Fruit fly (Drosophila melanogaster): ENCODE data around the gene Brd.

Gene Brd

DNA sequence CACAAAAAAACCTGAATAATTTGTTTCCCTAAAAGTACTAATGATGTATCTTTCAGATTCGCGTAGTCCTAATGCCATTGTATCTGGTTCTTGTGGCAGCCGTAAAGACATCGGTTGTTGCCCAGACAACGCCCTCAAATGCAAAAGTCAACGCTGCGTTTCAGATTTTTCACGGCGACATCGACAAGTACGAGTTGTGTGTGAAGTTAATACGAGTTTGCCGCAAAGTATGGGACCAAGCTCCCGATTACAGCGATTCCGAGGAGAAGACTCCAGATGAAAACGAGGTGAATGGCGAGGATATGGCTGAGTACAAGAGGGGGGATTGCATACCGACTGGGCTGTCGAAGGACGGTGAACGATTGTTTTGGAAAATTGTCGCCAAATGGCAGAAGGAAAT lies 7.6 kb downstream of the Brd start:
- 0 out of 2 replicates have a peak, but pooled peaks have one; percentile 47 for TF ChIP-seq chm (GFP tag; IDR thresholded peaks at IDR 0.05)
- no peak for TF ChIP-seq CG10321 (GFP tag; IDR thresholded peaks at IDR 0.05)
- peak; percentile 64 for TF ChIP-seq D (optimal IDR thresholded peaks at IDR 0.05)
- TF ChIP-seq D (GFP tag; optimal IDR thresholded peaks at IDR 0.05): no peak

DNA sequence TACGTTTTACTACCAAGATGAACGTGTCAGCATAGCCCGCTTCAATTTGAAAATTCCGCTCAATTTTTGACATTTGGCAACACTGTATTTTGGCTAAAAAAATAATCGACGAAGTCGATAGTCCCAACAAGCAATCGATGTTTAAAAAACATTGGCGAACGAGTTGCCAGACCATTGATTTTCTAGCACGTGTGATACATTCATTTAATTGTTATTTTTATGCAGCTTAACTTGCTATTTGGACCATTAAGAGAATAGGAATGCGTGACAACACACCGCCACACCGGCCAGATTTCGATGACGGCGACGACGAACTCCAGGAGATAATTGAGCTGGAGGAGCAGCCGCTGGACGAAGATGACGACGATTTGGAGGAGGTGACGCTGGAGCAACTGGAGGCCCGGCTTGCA lies 10.2 kb downstream of the Brd start, which contains the start of gene CG5114:
Gene CG5114, plus strand, starts transcription at position 161 of the 410 bp plus-strand sequence.
- peak; percentile 19 for TF ChIP-seq CG34376 (GFP tag; optimal IDR thresholded peaks at IDR 0.05)
- no peak for TF ChIP-seq Taf1 (GFP tag; IDR thresholded peaks at IDR 0.05)
- peak; percentile 62 for TF ChIP-seq CG12391 (tag; optimal IDR thresholded peaks at IDR 0.05)
- TF ChIP-seq Lhr (GFP tag; optimal IDR thresholded peaks at IDR 0.05): peak; percentile 38
- peak; percentile 29 for TF ChIP-seq CG4820 (GFP tag; optimal IDR thresholded peaks at IDR 0.05)
- peak; percentile 54 for TF ChIP-seq sug (tag; optimal IDR thresholded peaks at IDR 0.05)
- TF ChIP-seq Chrac-16 (GFP tag; optimal IDR thresholded peaks at IDR 0.05): no peak
- peak; percentile 42 for TF ChIP-seq CG18011 (GFP tag; optimal IDR thresholded peaks at IDR 0.05)
- peak; percentile 93 for TF ChIP-seq CG34224 (GFP tag; IDR thresholded peaks at IDR 0.05; ENCODE audit: partially characterized antibody)
- no peak for TF ChIP-seq Aef1 (GFP tag; IDR thresholded peaks at IDR 0.05)
- TF ChIP-seq Dek (tag; optimal IDR thresholded peaks at IDR 0.05): no peak
- peak; percentile 54 for TF ChIP-seq kay (GFP tag; optimal IDR thresholded peaks at IDR 0.05)
- no peak for TF ChIP-seq CG14965 (GFP tag; optimal IDR thresholded peaks at IDR 0.05; ENCODE audit: borderline replicate concordance)
- no peak for TF ChIP-seq croc (GFP tag; conservative IDR thresholded peaks at IDR 0.05)
- no peak for TF ChIP-seq CG16815 (GFP tag; optimal IDR thresholded peaks at IDR 0.05)
- no peak for TF ChIP-seq CG10274 (GFP tag; optimal IDR thresholded peaks at IDR 0.05)
- peak; percentile 66 for TF ChIP-seq ERR (GFP tag; optimal IDR thresholded peaks at IDR 0.05)
- peak; percentile 9 for TF ChIP-seq NC2α (GFP tag; optimal IDR thresholded peaks at IDR 0.05)
- TF ChIP-seq emc (GFP tag; optimal IDR thresholded peaks at IDR 0.05): no peak
- peak; percentile 84 for TF ChIP-seq vnd (GFP tag; IDR thresholded peaks at IDR 0.05; ENCODE audit: partially characterized antibody)
- TF ChIP-seq CG3407 (GFP tag; optimal IDR thresholded peaks at IDR 0.05): no peak
- TF ChIP-seq CG4707 (GFP tag; optimal IDR thresholded peaks at IDR 0.05): no peak
- TF ChIP-seq chif (GFP tag; optimal IDR thresholded peaks at IDR 0.05): peak; percentile 25 to 51
- TF ChIP-seq HmgZ (tag; optimal IDR thresholded peaks at IDR 0.05): peak; percentile 80
- peak; percentile 15 for TF ChIP-seq jumu (GFP tag; optimal IDR thresholded peaks at IDR 0.05)
- peak; percentile 52 for TF ChIP-seq CG8924 (tag; optimal IDR thresholded peaks at IDR 0.05)
- TF ChIP-seq CG4328 (GFP tag; optimal IDR thresholded peaks at IDR 0.05): no peak
- TF ChIP-seq CG12104 (GFP tag; optimal IDR thresholded peaks at IDR 0.05): no peak
- TF ChIP-seq Abd-B (GFP tag; optimal IDR thresholded peaks at IDR 0.05): peak; percentile 46
- TF ChIP-seq CG7745 (tag; optimal IDR thresholded peaks at IDR 0.05): no peak
- TF ChIP-seq CG6791 (GFP tag; IDR thresholded peaks at IDR 0.05; ENCODE audit: partially characterized antibody): peak; percentile 91
- no peak for TF ChIP-seq gt (GFP tag; IDR thresholded peaks at IDR 0.05)
- TF ChIP-seq CG9437 (GFP tag; optimal IDR thresholded peaks at IDR 0.05): peak; percentile 61
- peak; percentile 40; the same call in 2 of the 3 replicates for TF ChIP-seq ci (GFP tag; IDR thresholded peaks at IDR 0.05)
- TF ChIP-seq CG11695 (GFP tag; IDR thresholded peaks at IDR 0.05): no peak; the same call in 2 of the 3 replicates
- TF ChIP-seq salm (tag; optimal IDR thresholded peaks at IDR 0.05): no peak
- TF ChIP-seq Sry-δ (GFP tag; optimal IDR thresholded peaks at IDR 0.05): peak; percentile 88
- TF ChIP-seq sr (GFP tag; IDR thresholded peaks at IDR 0.05): no peak
- peak; percentile 41 for TF ChIP-seq exex (tag; optimal IDR thresholded peaks at IDR 0.05)
- no peak for TF ChIP-seq CG1233 (GFP tag; optimal IDR thresholded peaks at IDR 0.05)
- TF ChIP-seq aop (GFP tag; IDR thresholded peaks at IDR 0.05): no peak
- peak; percentile 89 for TF ChIP-seq MBD-R2 (GFP tag; IDR thresholded peaks at IDR 0.05)
- TF ChIP-seq stc (GFP tag; IDR thresholded peaks at IDR 0.05): no peak
- no peak for TF ChIP-seq CG10431 (GFP tag; optimal IDR thresholded peaks at IDR 0.05)
- TF ChIP-seq cato (GFP tag; optimal IDR thresholded peaks at IDR 0.05; ENCODE audit: borderline replicate concordance): no peak
- no peak for TF ChIP-seq so (GFP tag; IDR thresholded peaks at IDR 0.05)
